Worm (Caenorhabditis elegans) whole organism, late embryonic: ENCODE data around the gene F53A9.6.
A peak's percentile ranks its signal among the peaks of the same experiment; 100 is the strongest.

Experiments
- C08G9.2 ChIP-seq: sonication (generic microtip); optimal IDR thresholded peaks from 2 replicates; lab custom pipeline; 2016; ENCODE audit warnings: mild to moderate bottlenecking, missing genetic modification characterization, moderate library complexity, missing compliant biosample characterization
- K02D7.2 ChIP-seq: sonication (generic microtip); optimal IDR thresholded peaks from 2 replicates; lab custom pipeline; 2017; ENCODE audit warnings: mild to moderate bottlenecking, missing genetic modification characterization, missing compliant biosample characterization
- elt-4 ChIP-seq: sonication (generic microtip); optimal IDR thresholded peaks from 2 replicates; lab custom pipeline; 2016; ENCODE audit warnings: missing genetic modification characterization, missing compliant biosample characterization
- ets-4 ChIP-seq: sonication (generic microtip); optimal IDR thresholded peaks from 2 replicates; lab custom pipeline; 2016; ENCODE audit warnings: missing genetic modification characterization, missing compliant biosample characterization
- hlh-30 ChIP-seq: sonication (generic microtip); optimal IDR thresholded peaks from 2 replicates; lab custom pipeline; 2017; ENCODE audit warnings: antibody characterized with exemption, missing genetic modification characterization, missing compliant biosample characterization; ENCODE audit not compliant: insufficient read depth
- ref-2 ChIP-seq: sonication (generic microtip); optimal IDR thresholded peaks from 2 replicates; lab custom pipeline; 2016; ENCODE audit warnings: missing genetic modification characterization, missing compliant biosample characterization
- syd-9 ChIP-seq: sonication (generic microtip); optimal IDR thresholded peaks from 2 replicates; lab custom pipeline; 2016; ENCODE audit warnings: mild to moderate bottlenecking, missing genetic modification characterization, moderate library complexity, missing compliant biosample characterization

The F53A9.6 gene

ce11 chrX:8675151-8675550, 38.5 kb downstream of the F53A9.6 start:
- TF ChIP-seq C08G9.2 (tag; lab: Kevin White, UChicago) (no peak), ets-4 (tag; lab: Kevin White, UChicago) (no peak)

ce11 chrX:8674514-8674913, 39.1 kb downstream of the F53A9.6 start:
- TF ChIP-seq syd-9 (tag; lab: Kevin White, UChicago) (no peak), hlh-30 (tag; lab: Kevin White, UChicago) (peak; percentile 68), ref-2 (tag; lab: Kevin White, UChicago) (no peak)

- TF ChIP-seq elt-4: no peak
- TF ChIP-seq K02D7.2 (tag; lab: Kevin White, UChicago): no peak
Measured at ce11 chrX:8672760-8673159, 40.8 kb downstream of the F53A9.6 start, which contains the start of the genes K09E2.2 and K09E2.3. TSS of gene K09E2.2 (plus strand) at chrX:8673060. TSS of gene K09E2.3 (plus strand) at chrX:8673084.
